Worm (Caenorhabditis elegans): Measurements from ENCODE around the gene srh-125.

The srh-125 gene

ce11 chrV:7465509-7465908 is 11.2 kb downstream of the srh-125 start, which contains the start of gene F25E5.1 (continued):
- TF ChIP-seq elt-1 (tag; optimal IDR thresholded peaks at IDR 0.05) (no peak), mml-1 (tag; optimal IDR thresholded peaks at IDR 0.05) (no peak), fkh-10 (GFP tag; optimal IDR thresholded peaks at IDR 0.05) (no peak), nhr-25 (tag; optimal IDR thresholded peaks at IDR 0.05) (peak; percentile 65), R02D3.7 (tag; optimal IDR thresholded peaks at IDR 0.05) (no peak), snpc-4 (tag; optimal IDR thresholded peaks at IDR 0.05) (peak; percentile 76), ZK546.5 (tag; optimal IDR thresholded peaks at IDR 0.05) (no peak), unc-39 (tag; optimal IDR thresholded peaks at IDR 0.05) (no peak), nhr-43 (tag; optimal IDR thresholded peaks at IDR 0.05; ENCODE audit: poor library complexity, severe bottlenecking) (peak; percentile 57)

- TF ChIP-seq nhr-23 (tag; optimal IDR thresholded peaks at IDR 0.05) (no peak), unc-62 (GFP tag; optimal IDR thresholded peaks at IDR 0.05) (no peak)
Measured at ce11 chrV:7464696-7465095, 12.0 kb downstream of the srh-125 start, which contains the start of gene srh-89. Gene srh-89 (minus strand): TSS chrV:7464796.

- no peak for TF ChIP-seq ama-1 (optimal IDR thresholded peaks at IDR 0.05)
- TF ChIP-seq ceh-28 (tag; optimal IDR thresholded peaks at IDR 0.05): no peak
- no peak for TF ChIP-seq ceh-9 (tag; optimal IDR thresholded peaks at IDR 0.05)
- no peak for TF ChIP-seq ceh-82 (tag; optimal IDR thresholded peaks at IDR 0.05)
- TF ChIP-seq fkh-10 (GFP tag; optimal IDR thresholded peaks at IDR 0.05): no peak
- TF ChIP-seq pqm-1 (tag; optimal IDR thresholded peaks at IDR 0.05): no peak
- no peak for TF ChIP-seq lin-15B (tag; optimal IDR thresholded peaks at IDR 0.05)
- TF ChIP-seq nhr-25 (tag; optimal IDR thresholded peaks at IDR 0.05): no peak
- TF ChIP-seq ceh-16 (tag; optimal IDR thresholded peaks at IDR 0.05): no peak
- TF ChIP-seq ztf-11 (tag; optimal IDR thresholded peaks at IDR 0.05): no peak
- no peak for TF ChIP-seq tbx-2 (tag; optimal IDR thresholded peaks at IDR 0.05)
- TF ChIP-seq aly-2 (tag; optimal IDR thresholded peaks at IDR 0.05): no peak
Measured at ce11 chrV:7460898-7461297, 15.8 kb downstream of the srh-125 start, which contains the start of gene srh-92. Gene srh-92 (minus strand): TSS chrV:7460998.

- no peak for TF ChIP-seq elt-3 (tag; optimal IDR thresholded peaks at IDR 0.05)
- TF ChIP-seq ztf-4 (tag; optimal IDR thresholded peaks at IDR 0.05): no peak
- no peak for TF ChIP-seq nhr-77 (tag; optimal IDR thresholded peaks at IDR 0.05)
- TF ChIP-seq nhr-28 (tag; optimal IDR thresholded peaks at IDR 0.05): no peak
- no peak for TF ChIP-seq lin-15B (tag; optimal IDR thresholded peaks at IDR 0.05)
- TF ChIP-seq unc-62 (GFP tag; optimal IDR thresholded peaks at IDR 0.05): no peak
- no peak for TF ChIP-seq ama-1 (optimal IDR thresholded peaks at IDR 0.05)
- no peak for TF ChIP-seq nhr-237 (tag; optimal IDR thresholded peaks at IDR 0.05)
- no peak for TF ChIP-seq tbx-2 (tag; optimal IDR thresholded peaks at IDR 0.05)
- TF ChIP-seq nfya-1 (tag; optimal IDR thresholded peaks at IDR 0.05; ENCODE audit: insufficient read depth): no peak
- no peak for TF ChIP-seq zag-1 (tag; optimal IDR thresholded peaks at IDR 0.05)
- no peak for TF ChIP-seq fos-1 (tag; optimal IDR thresholded peaks at IDR 0.05)
- TF ChIP-seq nhr-43 (tag; optimal IDR thresholded peaks at IDR 0.05; ENCODE audit: poor library complexity, severe bottlenecking): no peak
Measured at ce11 chrV:7455008-7455407, 21.7 kb downstream of the srh-125 start, which contains the start of gene F25E5.2. Gene F25E5.2 (plus strand): TSS chrV:7455308.

- TF ChIP-seq nhr-237 (tag; optimal IDR thresholded peaks at IDR 0.05) (no peak), ceh-28 (tag; optimal IDR thresholded peaks at IDR 0.05) (no peak), ceh-9 (tag; optimal IDR thresholded peaks at IDR 0.05) (no peak)
Measured at ce11 chrV:7454236-7454635, 22.4 kb downstream of the srh-125 start, which contains the start of gene try-8. Gene try-8 (minus strand): TSS chrV:7454336.

- TF ChIP-seq zag-1 (tag; optimal IDR thresholded peaks at IDR 0.05) (no peak), jun-1 (tag; optimal IDR thresholded peaks at IDR 0.05) (no peak), ceh-16 (tag; optimal IDR thresholded peaks at IDR 0.05) (no peak), nhr-25 (tag; optimal IDR thresholded peaks at IDR 0.05) (no peak), nhr-76 (tag; optimal IDR thresholded peaks at IDR 0.05) (no peak), R02D3.7 (tag; optimal IDR thresholded peaks at IDR 0.05) (no peak), tbx-2 (tag; optimal IDR thresholded peaks at IDR 0.05) (no peak), nhr-12 (tag; optimal IDR thresholded peaks at IDR 0.05) (no peak), lsy-12 (tag; optimal IDR thresholded peaks at IDR 0.05) (no peak), nhr-237 (tag; optimal IDR thresholded peaks at IDR 0.05) (no peak), ceh-28 (tag; optimal IDR thresholded peaks at IDR 0.05) (no peak), nhr-43 (tag; optimal IDR thresholded peaks at IDR 0.05; ENCODE audit: poor library complexity, severe bottlenecking) (no peak), nfya-1 (tag; optimal IDR thresholded peaks at IDR 0.05; ENCODE audit: insufficient read depth) (no peak), hmg-11 (tag; optimal IDR thresholded peaks at IDR 0.05) (no peak), lin-15B (tag; optimal IDR thresholded peaks at IDR 0.05) (no peak)
Measured at ce11 chrV:7451421-7451820, 25.2 kb downstream of the srh-125 start, which contains the start of gene try-11. Gene try-11 (plus strand): TSS chrV:7451721.

Measured in whole organism, L3 larva.